Fruit fly (Drosophila melanogaster): ENCODE results near the gene CG6418.

- TF ChIP-seq Snoo (tag; optimal IDR thresholded peaks at IDR 0.05) (no peak), CG10348 (GFP tag; IDR thresholded peaks at IDR 0.05) (no peak), CG12605 (GFP tag; IDR thresholded peaks at IDR 0.05) (no peak), CG8301 (tag; optimal IDR thresholded peaks at IDR 0.05) (no peak), CG9948 (tag; optimal IDR thresholded peaks at IDR 0.05) (no peak), EcR (GFP tag; optimal IDR thresholded peaks at IDR 0.05) (no peak)
These were observed 48.5 kb upstream of the CG6418 start for dm6 chr3L:10927349-10927748.
